Fruit fly (Drosophila melanogaster) whole organism: ENCODE data around the gene CG14441.

ENCODE experiments used
- CG8478 ChIP-seq: fragments of >200 bp; optimal IDR thresholded peaks from 2 replicates; lab custom pipeline; 2018; ENCODE audit warnings: inconsistent platforms
- Dll ChIP-seq: fragments of >200 bp; optimal IDR thresholded peaks from 2 replicates; lab custom pipeline; 2017
- pan ChIP-seq: fragments of >200 bp; optimal IDR thresholded peaks from 2 replicates; lab custom pipeline; 2017
- psq ChIP-seq: fragments of >200 bp; optimal IDR thresholded peaks from 2 replicates; lab custom pipeline; 2017

DNA sequence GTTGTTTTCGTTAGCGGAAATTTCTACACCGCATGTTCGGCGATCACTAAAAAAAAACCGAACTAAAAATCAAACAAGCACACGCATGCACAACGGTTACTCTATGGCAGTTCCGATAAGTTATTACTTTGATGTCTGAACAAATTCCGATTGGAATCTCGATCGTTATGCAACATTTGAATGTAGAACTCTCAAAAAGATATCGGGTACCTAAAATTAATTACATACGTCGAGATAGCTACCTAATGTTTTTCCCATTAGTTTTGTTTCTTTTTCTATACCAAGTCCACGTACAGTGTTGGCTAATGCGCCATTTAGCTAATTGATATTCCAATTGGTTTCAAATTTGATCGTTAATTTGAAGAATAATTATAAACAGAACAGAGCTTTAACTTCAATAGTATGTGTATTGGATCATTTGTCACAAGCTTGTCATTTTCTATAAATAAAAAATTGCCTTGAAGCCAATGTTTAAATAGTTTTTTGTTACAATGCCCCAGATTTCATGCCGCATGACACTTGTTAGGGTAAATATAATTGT, 1.8 kb downstream of the CG14441 start:
- TF ChIP-seq CG8478 (lab: Kevin White, UChicago) (no peak), Dll (lab: Kevin White, UChicago) (no peak), psq (no peak), pan (no peak)
